Fruit fly (Drosophila melanogaster) whole organism, embryonic: Measurements from ENCODE around the gene Tfb5.
A peak's percentile ranks its signal among the peaks of the same experiment; 100 is the strongest.

Source experiments
- Aef1 ChIP-seq: fragments of 200-800 bp; sonication (Bioruptor generic); IDR thresholded peaks from 3 replicates; pipeline ENCODE4 v1.3.6; 2022; ENCODE audit warnings: missing biosample characterization, missing genetic modification characterization
- Atf6 ChIP-seq: fragments of 200-800 bp; sonication (Bioruptor generic); IDR thresholded peaks from 2 replicates; pipeline ENCODE4 v1.3.6; 2022; ENCODE audit warnings: missing biosample characterization, missing genetic modification characterization
- Blimp-1 ChIP-seq: fragments of 200-800 bp; sonication (Bioruptor generic); optimal IDR thresholded peaks from 3 replicates; lab custom pipeline; 2018; ENCODE audit warnings: missing biosample characterization, missing genetic modification characterization, mild to moderate bottlenecking, moderate library complexity, missing genetic modification reagents
- CG10321 ChIP-seq: fragments of 200-800 bp; sonication (Bioruptor generic); IDR thresholded peaks from 2 replicates; pipeline ENCODE4 v1.3.6; 2022; ENCODE audit warnings: missing biosample characterization, missing genetic modification characterization
- CG10654 ChIP-seq: fragments of 200-800 bp; sonication (Bioruptor generic); optimal IDR thresholded peaks from 2 replicates; lab custom pipeline; 2016; ENCODE audit warnings: missing biosample characterization, missing genetic modification characterization
- CG11504 ChIP-seq: fragments of 200-800 bp; sonication (Bioruptor generic); optimal IDR thresholded peaks from 3 replicates; lab custom pipeline; 2019; ENCODE audit warnings: missing biosample characterization, mild to moderate bottlenecking, missing genetic modification characterization, moderate library complexity
- CG11695 ChIP-seq: fragments of 200-800 bp; sonication (Bioruptor generic); IDR thresholded peaks from 3 replicates; pipeline ENCODE4 v1.3.6; 2022; ENCODE audit warnings: missing biosample characterization, missing genetic modification characterization
- CG11723 ChIP-seq: fragments of 200-800 bp; sonication (Bioruptor generic); optimal IDR thresholded peaks from 2 replicates; lab custom pipeline; 2017; ENCODE audit warnings: missing biosample characterization, mild to moderate bottlenecking, missing genetic modification characterization
- CG12659 ChIP-seq: fragments of 200-800 bp; sonication (Bioruptor generic); optimal IDR thresholded peaks from 3 replicates; lab custom pipeline; 2017; ENCODE audit warnings: mild to moderate bottlenecking, missing biosample characterization, missing genetic modification reagents, missing genetic modification characterization
- CG12744 ChIP-seq: fragments of 200-800 bp; sonication (Bioruptor generic); optimal IDR thresholded peaks from 2 replicates; lab custom pipeline; 2016; ENCODE audit warnings: missing biosample characterization, missing genetic modification characterization
- CG14014 ChIP-seq: fragments of 200-800 bp; sonication (Bioruptor generic); IDR thresholded peaks from 2 replicates; pipeline ENCODE4 v1.3.6; 2022; ENCODE audit warnings: missing biosample characterization, missing genetic modification characterization
- CG14965 ChIP-seq: fragments of 200-800 bp; sonication (Bioruptor generic); optimal IDR thresholded peaks from 2 replicates; lab custom pipeline; 2016; ENCODE audit warnings: missing biosample characterization, missing genetic modification characterization, borderline replicate concordance
- CG16815 ChIP-seq: fragments of 200-800 bp; sonication (Bioruptor generic); optimal IDR thresholded peaks from 3 replicates; lab custom pipeline; 2017; ENCODE audit warnings: missing biosample characterization, mild to moderate bottlenecking, missing genetic modification characterization
- CG17912 ChIP-seq: fragments of 200-800 bp; sonication (Bioruptor generic); optimal IDR thresholded peaks from 2 replicates; lab custom pipeline; 2018; ENCODE audit warnings: missing biosample characterization, mild to moderate bottlenecking, missing genetic modification characterization
- CG1832 ChIP-seq: fragments of 200-800 bp; sonication (Bioruptor generic); optimal IDR thresholded peaks from 2 replicates; lab custom pipeline; 2017; ENCODE audit warnings: missing biosample characterization, mild to moderate bottlenecking, missing genetic modification characterization, inconsistent platforms
- CG2202 ChIP-seq: fragments of 200-800 bp; sonication (Bioruptor generic); optimal IDR thresholded peaks from 2 replicates; lab custom pipeline; 2018; ENCODE audit warnings: missing biosample characterization, mild to moderate bottlenecking, missing genetic modification characterization
- CG2678 ChIP-seq: fragments of 200-800 bp; sonication (Bioruptor generic); optimal IDR thresholded peaks from 3 replicates; lab custom pipeline; 2019; ENCODE audit warnings: missing biosample characterization, mild to moderate bottlenecking, missing genetic modification characterization, moderate library complexity
- CG2712 ChIP-seq: fragments of 200-800 bp; optimal IDR thresholded peaks from 3 replicates; lab custom pipeline; 2019; ENCODE audit warnings: missing biosample characterization, mild to moderate bottlenecking, missing genetic modification characterization, moderate library complexity
- CG30403 ChIP-seq: fragments of 200-800 bp; sonication (Bioruptor generic); optimal IDR thresholded peaks from 3 replicates; lab custom pipeline; 2016; ENCODE audit warnings: missing biosample characterization, missing genetic modification characterization
- CG4854 ChIP-seq: fragments of 200-800 bp; sonication (Bioruptor generic); optimal IDR thresholded peaks from 2 replicates; lab custom pipeline; 2016; ENCODE audit warnings: missing biosample characterization, missing genetic modification characterization, inconsistent platforms
- CG6254 ChIP-seq: fragments of 200-800 bp; sonication (Bioruptor generic); optimal IDR thresholded peaks from 3 replicates; lab custom pipeline; 2017; ENCODE audit warnings: mild to moderate bottlenecking, missing biosample characterization, missing genetic modification reagents, missing genetic modification characterization
- CG6765 ChIP-seq: fragments of 200-800 bp; sonication (Bioruptor generic); optimal IDR thresholded peaks from 3 replicates; lab custom pipeline; 2017; ENCODE audit warnings: missing biosample characterization, mild to moderate bottlenecking, missing genetic modification characterization
- CG7745 ChIP-seq: fragments of 200-800 bp; sonication (Bioruptor generic); optimal IDR thresholded peaks from 2 replicates; lab custom pipeline; 2018; ENCODE audit warnings: missing biosample characterization, mild to moderate bottlenecking, missing genetic modification characterization, moderate library complexity
- CG7963 ChIP-seq: fragments of 200-800 bp; sonication (Bioruptor generic); IDR thresholded peaks from 3 replicates; pipeline ENCODE4 v1.3.6; 2022; ENCODE audit warnings: missing biosample characterization, missing genetic modification characterization; ENCODE audit not compliant: partially characterized antibody
- CG8281 ChIP-seq: fragments of 200-800 bp; sonication (Bioruptor generic); optimal IDR thresholded peaks from 2 replicates; lab custom pipeline; 2018; ENCODE audit warnings: missing biosample characterization, mild to moderate bottlenecking, missing genetic modification characterization, moderate library complexity
- CG8924 ChIP-seq: fragments of 200-800 bp; optimal IDR thresholded peaks from 3 replicates; lab custom pipeline; 2019; ENCODE audit warnings: missing biosample characterization, mild to moderate bottlenecking, missing genetic modification characterization, moderate library complexity
- D19A ChIP-seq: fragments of 200-800 bp; optimal IDR thresholded peaks from 3 replicates; lab custom pipeline; 2019; ENCODE audit warnings: missing biosample characterization, mild to moderate bottlenecking, missing genetic modification characterization, moderate library complexity
- Dip2 ChIP-seq: fragments of 200-800 bp; sonication (Bioruptor generic); IDR thresholded peaks from 2 replicates; pipeline ENCODE4 v1.3.6; 2022; ENCODE audit warnings: missing biosample characterization, missing genetic modification characterization
- Scr ChIP-seq: fragments of 200-800 bp; sonication (Bioruptor generic); IDR thresholded peaks from 2 replicates; pipeline ENCODE4 v1.3.6; 2022; ENCODE audit warnings: missing biosample characterization, missing genetic modification characterization; ENCODE audit not compliant: partially characterized antibody
- Tbp ChIP-seq: fragments of >200 bp; optimal IDR thresholded peaks from 2 replicates; lab custom pipeline; 2018; ENCODE audit warnings: missing biosample characterization, missing genetic modification characterization
- Usf ChIP-seq: fragments of 200-800 bp; sonication (Bioruptor generic); optimal IDR thresholded peaks from 2 replicates; lab custom pipeline; 2017; ENCODE audit warnings: missing genotype, missing biosample characterization, missing genetic modification characterization
- abd-A ChIP-seq: fragments of 200-800 bp; sonication (Bioruptor generic); optimal IDR thresholded peaks from 3 replicates; lab custom pipeline; 2019; ENCODE audit warnings: missing biosample characterization, mild to moderate bottlenecking, missing genetic modification characterization, moderate library complexity
- bcd ChIP-seq: fragments of 200-800 bp; sonication (Bioruptor generic); optimal IDR thresholded peaks from 2 replicates; lab custom pipeline; 2017; ENCODE audit warnings: missing biosample characterization, mild to moderate bottlenecking, missing genetic modification characterization
- bowl ChIP-seq: fragments of 200-800 bp; sonication (Bioruptor generic); IDR thresholded peaks from 2 replicates; pipeline ENCODE4 v1.3.6; 2022; ENCODE audit warnings: missing biosample characterization, missing genetic modification characterization
- crol ChIP-seq: fragments of 200-800 bp; sonication (Bioruptor generic); IDR thresholded peaks from 2 replicates; pipeline ENCODE4 v1.3.6; 2022; ENCODE audit warnings: missing biosample characterization, missing genetic modification characterization
- da ChIP-seq: fragments of 200-800 bp; sonication (Bioruptor generic); optimal IDR thresholded peaks from 2 replicates; lab custom pipeline; 2016; ENCODE audit warnings: missing biosample characterization, missing genetic modification characterization
- ems ChIP-seq: fragments of 200-800 bp; sonication (Bioruptor generic); optimal IDR thresholded peaks from 3 replicates; lab custom pipeline; 2016; ENCODE audit warnings: missing biosample characterization, missing genetic modification characterization
- en ChIP-seq: fragments of 200-800 bp; sonication (Bioruptor generic); optimal IDR thresholded peaks from 2 replicates; lab custom pipeline; 2016; ENCODE audit warnings: missing biosample characterization, missing genetic modification characterization
- fd96Cb ChIP-seq: fragments of 200-800 bp; sonication (Bioruptor generic); optimal IDR thresholded peaks from 2 replicates; lab custom pipeline; 2018; ENCODE audit warnings: missing biosample characterization, mild to moderate bottlenecking, missing genetic modification characterization, moderate library complexity
- insv ChIP-seq, 2 experiments: fragments of 200-800 bp; sonication (Bioruptor generic); optimal IDR thresholded peaks; 3 replicates each; lab custom pipeline; 2016 to 2018; ENCODE audit warnings: missing biosample characterization in 2 of 2, missing genetic modification characterization in 2 of 2
- inv ChIP-seq: fragments of 200-800 bp; sonication (Bioruptor generic); IDR thresholded peaks from 2 replicates; pipeline ENCODE4 v1.3.6; 2022; ENCODE audit warnings: missing biosample characterization, missing genetic modification characterization; ENCODE audit not compliant: partially characterized antibody
- kah ChIP-seq: fragments of 200-800 bp; sonication (Bioruptor generic); optimal IDR thresholded peaks from 2 replicates; lab custom pipeline; 2018; ENCODE audit warnings: missing biosample characterization, mild to moderate bottlenecking, missing genetic modification characterization
- maf-S ChIP-seq: fragments of 200-800 bp; sonication (Bioruptor generic); optimal IDR thresholded peaks from 2 replicates; lab custom pipeline; 2016; ENCODE audit warnings: missing biosample characterization, missing genetic modification characterization
- pan ChIP-seq, 4 experiments: fragments of >200 bp in 3 of 4; fragments of 200-800 bp in 1 of 4; sonication (Bioruptor generic) in 1 of 4; optimal IDR thresholded peaks in 3 of 4; IDR thresholded peaks in 1 of 4; 2 replicates each; pipeline versions ENCODE4 v1.3.6 to Lab custom; 2017 to 2022; ENCODE audit warnings: missing biosample characterization in 2 of 4, missing genetic modification characterization in 2 of 4, mixed read lengths in 1 of 4
- sens ChIP-seq: fragments of 200-800 bp; sonication (Bioruptor generic); peaks from one replicate; lab custom pipeline; 2016; ENCODE audit warnings: missing biosample characterization, missing genetic modification characterization
- tll ChIP-seq, 2 experiments: fragments of 200-800 bp in 1 of 2; fragments of >200 bp in 1 of 2; sonication (Bioruptor generic) in 1 of 2; optimal IDR thresholded peaks; 2 replicates each; lab custom pipeline; 2017 to 2019; ENCODE audit warnings: missing biosample characterization in 2 of 2, missing genetic modification characterization in 2 of 2, mild to moderate bottlenecking in 1 of 2, moderate library complexity in 1 of 2
- tup ChIP-seq: fragments of 200-800 bp; sonication (Bioruptor generic); optimal IDR thresholded peaks from 2 replicates; lab custom pipeline; 2016; ENCODE audit warnings: missing biosample characterization, mild to moderate bottlenecking, missing genetic modification characterization, moderate library complexity

Gene Tfb5

DNA sequence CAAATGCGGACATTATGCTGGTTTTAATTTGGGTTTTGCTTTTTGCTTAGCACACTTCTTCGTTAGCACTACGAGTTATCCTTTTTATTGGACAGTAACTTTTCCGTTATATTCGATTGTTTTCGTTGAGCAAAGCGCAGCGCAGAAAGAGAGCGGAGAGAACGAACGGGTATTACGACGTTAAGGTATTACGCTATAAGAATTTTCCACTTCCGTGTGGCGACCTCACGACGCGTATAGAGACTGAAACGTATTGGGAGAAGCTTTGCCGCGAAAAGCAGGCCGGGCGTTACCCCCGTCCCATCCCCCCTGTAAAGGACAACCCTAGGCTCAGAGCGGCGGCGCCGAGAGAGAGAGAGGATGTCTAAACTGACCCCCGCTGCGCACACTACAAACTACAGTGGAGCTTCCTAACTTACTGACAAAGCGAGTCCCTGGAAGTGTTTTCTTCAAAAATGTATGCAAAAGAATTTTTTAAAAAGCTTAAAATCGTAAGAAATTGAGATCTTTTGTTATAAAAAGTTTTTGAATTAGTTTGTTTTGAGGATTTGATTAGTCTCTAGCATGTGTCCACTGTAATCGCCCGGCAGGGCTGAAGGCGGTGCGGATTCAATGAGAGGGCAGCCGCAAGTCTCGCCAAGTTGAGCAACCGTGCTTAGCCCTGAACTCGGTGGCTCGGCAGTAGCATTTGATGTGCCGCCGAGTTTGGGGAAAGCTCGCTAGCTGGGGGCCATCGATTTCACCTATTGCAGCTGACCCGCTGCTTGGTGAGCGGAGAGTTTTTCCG lies 5.8 kb downstream of the Tfb5 start (continued):
- TF ChIP-seq CG11504 (tag; lab: Kevin White, UChicago) (peak; percentile 93), Blimp-1 (peak; percentile 90), bcd (GFP tag; lab: Kevin White, UChicago) (peak; percentile 94), inv (GFP tag; lab: Robert Waterston, UW) (no peak), CG12744 (GFP tag; lab: Kevin White, UChicago) (peak; percentile 95), CG11695 (GFP tag; lab: Robert Waterston, UW) (peak; percentile 96), Atf6 (GFP tag; lab: Robert Waterston, UW) (peak; percentile 96), CG6765 (GFP tag; lab: Kevin White, UChicago) (peak; percentile 86), bowl (GFP tag; lab: Robert Waterston, UW) (peak; percentile 84; the same call in 1 of the 2 replicates), CG2712 (tag; lab: Kevin White, UChicago) (peak; percentile 94), fd96Cb (peak; percentile 93), Dip2 (GFP tag; lab: Robert Waterston, UW) (peak; percentile 57), CG14965 (GFP tag; lab: Kevin White, UChicago) (peak; percentile 74), CG6254 (peak; percentile 83), CG16815 (GFP tag; lab: Kevin White, UChicago) (peak; percentile 93), ems (GFP tag; lab: Kevin White, UChicago) (peak; percentile 94), CG7963 (no peak), pan (optimal IDR thresholded peaks at IDR 0.05; lab: Kevin White, UChicago) (no peak), pan (GFP tag; optimal IDR thresholded peaks at IDR 0.05 in 1 of 2, IDR thresholded peaks at IDR 0.05 in 1 of 2) (peak in 1 of 2 experiments; percentile 97), CG10321 (GFP tag; lab: Robert Waterston, UW) (peak; percentile 65; the same call in 1 of the 2 replicates), CG12659 (GFP tag; lab: Kevin White, UChicago) (peak; percentile 96), CG8281 (tag; lab: Kevin White, UChicago) (peak; percentile 84), crol (GFP tag; lab: Robert Waterston, UW) (peak; percentile 78), Tbp (GFP tag; lab: Kevin White, UChicago) (no peak), CG8924 (tag; lab: Kevin White, UChicago) (peak; percentile 94), kah (GFP tag; lab: Kevin White, UChicago) (peak; percentile 81), en (GFP tag; lab: Kevin White, UChicago) (peak; percentile 81), CG2678 (tag; lab: Kevin White, UChicago) (peak; percentile 97), tll (GFP tag; optimal IDR thresholded peaks at IDR 0.05; lab: Kevin White, UChicago) (no peak), Scr (GFP tag; lab: Robert Waterston, UW) (no peak), maf-S (peak; percentile 93), sens (GFP tag; lab: Kevin White, UChicago) (peak; percentile 99), CG1832 (GFP tag; lab: Kevin White, UChicago) (peak; percentile 30), abd-A (tag; lab: Kevin White, UChicago) (peak; percentile 77), D19A (tag; lab: Kevin White, UChicago) (peak; percentile 89), CG4854 (peak; percentile 91), CG14014 (GFP tag; lab: Robert Waterston, UW) (peak; percentile 98), CG2202 (tag; lab: Kevin White, UChicago) (peak; percentile 79), Aef1 (GFP tag; lab: Robert Waterston, UW) (peak; percentile 96), CG17912 (GFP tag; lab: Kevin White, UChicago) (peak; percentile 51), CG7745 (tag; lab: Kevin White, UChicago) (no peak), tup (GFP tag; lab: Kevin White, UChicago) (peak; percentile 90), da (GFP tag; lab: Kevin White, UChicago) (peak; percentile 78), CG11723 (GFP tag; lab: Kevin White, UChicago) (peak; percentile 87), Usf (GFP tag; lab: Kevin White, UChicago) (peak; percentile 74), insv (GFP tag; optimal IDR thresholded peaks at IDR 0.05; lab: Kevin White, UChicago) (peak; percentile 9 to 58), CG30403 (GFP tag; lab: Kevin White, UChicago) (peak; percentile 95), CG10654 (GFP tag; lab: Kevin White, UChicago) (peak; percentile 91)
